Worm (Caenorhabditis elegans): Measurements from ENCODE around the gene C06G4.4.
"Not testable (repeated sequence)": the region's sequence is repeated elsewhere in the genome, so short reads cannot be mapped to it uniquely, and the experiment has no call there.

The C06G4.4 gene

ce11 chrIII:7972061-7972460 is 5.6 kb downstream of the C06G4.4 start, which contains the start of gene F54H12.5:
TSS of gene F54H12.5 (minus strand) at chrIII:7972161.
- TF ChIP-seq ceh-39 (tag; optimal IDR thresholded peaks at IDR 0.05) (peak; percentile 27), nhr-28 (tag; optimal IDR thresholded peaks at IDR 0.05) (no peak)

ce11 chrIII:7969121-7969520 is 8.5 kb downstream of the C06G4.4 start, which contains the start of the genes F54H12.8 and F54H12.7:
TSS of gene F54H12.8 (minus strand) at chrIII:7969221.
TSS of gene F54H12.7 (plus strand) at chrIII:7969349.
- TF ChIP-seq nhr-28 (tag; optimal IDR thresholded peaks at IDR 0.05): no peak
- no peak for TF ChIP-seq mls-2 (tag; optimal IDR thresholded peaks at IDR 0.05)
- no peak for TF ChIP-seq cnd-1 (tag; optimal IDR thresholded peaks at IDR 0.05)
- TF ChIP-seq lin-13 (tag; optimal IDR thresholded peaks at IDR 0.05): no peak
- TF ChIP-seq tbx-8 (GFP tag; optimal IDR thresholded peaks at IDR 0.05): no peak
- TF ChIP-seq ceh-39 (tag; optimal IDR thresholded peaks at IDR 0.05): no peak
- TF ChIP-seq nhr-76 (tag; optimal IDR thresholded peaks at IDR 0.05): no peak
- TF ChIP-seq sem-2 (GFP tag; optimal IDR thresholded peaks at IDR 0.05): no peak
- no peak for TF ChIP-seq zip-8 (tag; optimal IDR thresholded peaks at IDR 0.05)
- TF ChIP-seq elt-1 (tag; optimal IDR thresholded peaks at IDR 0.05; ENCODE audit: borderline replicate concordance, insufficient read depth): no peak
- TF ChIP-seq ztf-11 (tag; optimal IDR thresholded peaks at IDR 0.05): no peak
- TF ChIP-seq lsy-2 (tag; optimal IDR thresholded peaks at IDR 0.05): no peak
- no peak for TF ChIP-seq hlh-1 (tag; optimal IDR thresholded peaks at IDR 0.05)
- no peak for TF ChIP-seq mep-1 (tag; optimal IDR thresholded peaks at IDR 0.05)
- no peak for TF ChIP-seq blmp-1 (tag; optimal IDR thresholded peaks at IDR 0.05)
- no peak for TF ChIP-seq ham-2 (GFP tag; optimal IDR thresholded peaks at IDR 0.05)

- TF ChIP-seq mls-2 (tag; optimal IDR thresholded peaks at IDR 0.05); ceh-43 (GFP tag; optimal IDR thresholded peaks at IDR 0.05); hlh-1 (tag; optimal IDR thresholded peaks at IDR 0.05): not testable (repeated sequence)
Observed at ce11 chrIII:7964281-7964680, 13.3 kb downstream of the C06G4.4 start, which contains the start of gene F54H12.2. TSS of gene F54H12.2 (plus strand) at chrIII:7964581.

ce11 chrIII:7962641-7963040 is 15.0 kb downstream of the C06G4.4 start, which contains the start of gene F54H12.4:
TSS of gene F54H12.4 (minus strand) at chrIII:7962741.
- not testable (repeated sequence) for TF ChIP-seq M03D4.4 (tag; optimal IDR thresholded peaks at IDR 0.05); nhr-2 (tag; optimal IDR thresholded peaks at IDR 0.05); flh-1 (GFP tag; optimal IDR thresholded peaks at IDR 0.05)

ce11 chrIII:7958922-7959609 is 18.5 kb downstream of the C06G4.4 start, which contains the start of gene F54H12.10:
TSS of gene F54H12.10 (minus strand) at chrIII:7958972.
- not testable (repeated sequence) for TF ChIP-seq unc-62, sem-2, ceh-83 (GFP tag; optimal IDR thresholded peaks at IDR 0.05)

- TF ChIP-seq ztf-11 (tag; optimal IDR thresholded peaks at IDR 0.05): no peak
- TF ChIP-seq elt-3 (tag; optimal IDR thresholded peaks at IDR 0.05): no peak
- peak; percentile 42 for TF ChIP-seq ces-1 (GFP tag; optimal IDR thresholded peaks at IDR 0.05)
- TF ChIP-seq ceh-43 (GFP tag; optimal IDR thresholded peaks at IDR 0.05): no peak
- TF ChIP-seq bed-3 (GFP tag; optimal IDR thresholded peaks at IDR 0.05): no peak
- TF ChIP-seq nhr-12 (tag; optimal IDR thresholded peaks at IDR 0.05): no peak
- peak; percentile 33 for TF ChIP-seq pha-4 (tag; optimal IDR thresholded peaks at IDR 0.05)
- TF ChIP-seq ceh-83 (GFP tag; optimal IDR thresholded peaks at IDR 0.05): no peak
- TF ChIP-seq nhr-76 (tag; optimal IDR thresholded peaks at IDR 0.05): no peak
- TF ChIP-seq nhr-2 (tag; optimal IDR thresholded peaks at IDR 0.05): no peak
Observed at ce11 chrIII:7958085-7958484, 19.5 kb downstream of the C06G4.4 start, which contains the start of gene C29E4.11. TSS of gene C29E4.11 (minus strand) at chrIII:7958114.

ce11 chrIII:7956965-7957364 is 20.6 kb downstream of the C06G4.4 start, which contains the start of gene C29E4.9:
TSS of gene C29E4.9 (minus strand) at chrIII:7957065.
- TF ChIP-seq unc-39 (tag; optimal IDR thresholded peaks at IDR 0.05): no peak
- no peak for TF ChIP-seq mab-5 (tag; optimal IDR thresholded peaks at IDR 0.05)
- no peak for TF ChIP-seq nhr-76 (tag; optimal IDR thresholded peaks at IDR 0.05)
- TF ChIP-seq hlh-1 (tag; optimal IDR thresholded peaks at IDR 0.05): no peak
- no peak for TF ChIP-seq elt-3 (tag; optimal IDR thresholded peaks at IDR 0.05)
- no peak for TF ChIP-seq snpc-4 (tag; optimal IDR thresholded peaks at IDR 0.05)
- no peak for TF ChIP-seq mep-1 (tag; optimal IDR thresholded peaks at IDR 0.05)
- no peak for TF ChIP-seq ces-1 (GFP tag; optimal IDR thresholded peaks at IDR 0.05)
- TF ChIP-seq ceh-43 (GFP tag; optimal IDR thresholded peaks at IDR 0.05): no peak
- TF ChIP-seq ztf-11 (tag; optimal IDR thresholded peaks at IDR 0.05): no peak
- TF ChIP-seq ham-2 (GFP tag; optimal IDR thresholded peaks at IDR 0.05): no peak
- TF ChIP-seq blmp-1 (tag; optimal IDR thresholded peaks at IDR 0.05): no peak
- TF ChIP-seq flh-1 (GFP tag; optimal IDR thresholded peaks at IDR 0.05): no peak
- no peak for TF ChIP-seq nhr-237 (tag; optimal IDR thresholded peaks at IDR 0.05)
- TF ChIP-seq lsy-2 (tag; optimal IDR thresholded peaks at IDR 0.05): no peak
- TF ChIP-seq ceh-39 (tag; optimal IDR thresholded peaks at IDR 0.05): no peak
- no peak for TF ChIP-seq sem-2 (GFP tag; optimal IDR thresholded peaks at IDR 0.05)
- no peak for TF ChIP-seq sptf-1 (tag; optimal IDR thresholded peaks at IDR 0.05)
- TF ChIP-seq nhr-12 (tag; optimal IDR thresholded peaks at IDR 0.05): no peak
- TF ChIP-seq elt-1 (tag; optimal IDR thresholded peaks at IDR 0.05; ENCODE audit: borderline replicate concordance, insufficient read depth): no peak
